Fruit fly (Drosophila melanogaster) whole organism, adult: ENCODE data around the gene PGAP2.

Experiments
- CG11617 ChIP-seq: fragments of 200-800 bp; sonication (Bioruptor generic); optimal IDR thresholded peaks from 2 replicates; lab custom pipeline; 2017; ENCODE audit warnings: mild to moderate bottlenecking, missing biosample characterization, missing genetic modification reagents, missing genetic modification characterization
- CG12768 ChIP-seq: fragments of 200-800 bp; sonication (Bioruptor generic); optimal IDR thresholded peaks from 2 replicates; lab custom pipeline; 2017; ENCODE audit warnings: missing biosample characterization, missing genetic modification characterization, mild to moderate bottlenecking, moderate library complexity, missing genetic modification reagents
- CG14711 ChIP-seq: fragments of 200-800 bp; sonication (Bioruptor generic); optimal IDR thresholded peaks from 2 replicates; lab custom pipeline; 2018; ENCODE audit warnings: missing biosample characterization, mild to moderate bottlenecking, missing genetic modification characterization, moderate library complexity
- CG1620 ChIP-seq: fragments of 200-800 bp; sonication (Bioruptor generic); optimal IDR thresholded peaks from 2 replicates; lab custom pipeline; 2016; ENCODE audit warnings: missing biosample characterization, missing genetic modification characterization
- CG33017 ChIP-seq: fragments of 200-800 bp; sonication (Bioruptor generic); optimal IDR thresholded peaks from 2 replicates; lab custom pipeline; 2018; ENCODE audit warnings: missing biosample characterization, mild to moderate bottlenecking, missing genetic modification characterization, moderate library complexity
- CG5204 ChIP-seq: fragments of 200-800 bp; sonication (Bioruptor generic); optimal IDR thresholded peaks from 2 replicates; lab custom pipeline; 2016; ENCODE audit warnings: missing biosample characterization, missing genetic modification characterization
- CG7045 ChIP-seq: fragments of 200-800 bp; sonication (Bioruptor generic); optimal IDR thresholded peaks from 2 replicates; lab custom pipeline; 2017; ENCODE audit warnings: missing biosample characterization, mild to moderate bottlenecking, missing genetic modification characterization
- CG7101 ChIP-seq: fragments of 200-800 bp; sonication (Bioruptor generic); optimal IDR thresholded peaks from 2 replicates; lab custom pipeline; 2018; ENCODE audit warnings: missing biosample characterization, mild to moderate bottlenecking, missing genetic modification characterization, moderate library complexity
- Clk ChIP-seq: fragments of 200-800 bp; sonication (Bioruptor generic); optimal IDR thresholded peaks from 2 replicates; lab custom pipeline; 2017; ENCODE audit warnings: missing biosample characterization, missing genetic modification characterization
- Crg-1 ChIP-seq: fragments of 200-800 bp; sonication (Bioruptor generic); optimal IDR thresholded peaks from 2 replicates; lab custom pipeline; 2016; ENCODE audit warnings: missing biosample characterization, missing genetic modification characterization
- Hr96 ChIP-seq: fragments of 200-800 bp; sonication (Bioruptor generic); optimal IDR thresholded peaks from 2 replicates; lab custom pipeline; 2016; ENCODE audit warnings: missing biosample characterization, missing genetic modification characterization
- Mnt ChIP-seq: fragments of 200-800 bp; sonication (Bioruptor generic); optimal IDR thresholded peaks from 2 replicates; lab custom pipeline; 2016; ENCODE audit warnings: missing biosample characterization, mild to moderate bottlenecking, missing genetic modification characterization
- bab1 ChIP-seq: fragments of 200-800 bp; sonication (Bioruptor generic); optimal IDR thresholded peaks from 3 replicates; lab custom pipeline; 2019; ENCODE audit warnings: missing biosample characterization, mild to moderate bottlenecking, missing genetic modification characterization, moderate library complexity
- cic ChIP-seq: fragments of 200-800 bp; sonication (Bioruptor generic); optimal IDR thresholded peaks from 2 replicates; lab custom pipeline; 2017; ENCODE audit warnings: missing biosample characterization, mild to moderate bottlenecking, missing genetic modification characterization, moderate library complexity
- cnc ChIP-seq, 2 experiments: fragments of >200 bp; optimal IDR thresholded peaks; 2 replicates each; lab custom pipeline; 2017
- kay ChIP-seq: fragments of 200-800 bp; sonication (Bioruptor generic); peaks from one replicate; lab custom pipeline; 2016; ENCODE audit warnings: missing biosample characterization, missing genetic modification characterization, borderline replicate concordance
- ovo ChIP-seq: fragments of 200-800 bp; sonication (Bioruptor generic); optimal IDR thresholded peaks from 2 replicates; lab custom pipeline; 2016; ENCODE audit warnings: missing biosample characterization, missing genetic modification characterization
- pad ChIP-seq: fragments of 200-800 bp; sonication (Bioruptor generic); optimal IDR thresholded peaks from 3 replicates; lab custom pipeline; 2017; ENCODE audit warnings: missing biosample characterization, missing genetic modification characterization, mild to moderate bottlenecking, moderate library complexity, missing genetic modification reagents
- tj ChIP-seq: fragments of 200-800 bp; sonication (Bioruptor generic); optimal IDR thresholded peaks from 3 replicates; lab custom pipeline; 2017; ENCODE audit warnings: missing biosample characterization, mild to moderate bottlenecking, missing genetic modification characterization, moderate library complexity
- toe ChIP-seq: fragments of 200-800 bp; sonication (Bioruptor generic); optimal IDR thresholded peaks from 2 replicates; lab custom pipeline; 2016; ENCODE audit warnings: missing biosample characterization, missing genetic modification characterization

PGAP2 gene

dm6 chr2L:865851-866250 is 46.5 kb upstream of the PGAP2 start:
- TF ChIP-seq Clk (GFP tag; lab: Kevin White, UChicago) (peak; percentile 95), CG11617 (GFP tag; lab: Kevin White, UChicago) (peak; percentile 95), CG14711 (tag; lab: Kevin White, UChicago) (peak; percentile 92), Mnt (GFP tag; lab: Kevin White, UChicago) (peak; percentile 91), kay (GFP tag; lab: Kevin White, UChicago) (no peak), CG7045 (GFP tag; lab: Kevin White, UChicago) (peak; percentile 96), CG7101 (peak; percentile 97), Crg-1 (GFP tag; lab: Kevin White, UChicago) (peak; percentile 88), CG12768 (GFP tag; lab: Kevin White, UChicago) (peak; percentile 97), Hr96 (GFP tag; lab: Kevin White, UChicago) (peak; percentile 96), CG1620 (peak; percentile 97), toe (GFP tag; lab: Kevin White, UChicago) (peak; percentile 95), bab1 (GFP tag; lab: Kevin White, UChicago) (peak; percentile 98), pad (GFP tag; lab: Kevin White, UChicago) (peak; percentile 87), ovo (GFP tag; lab: Kevin White, UChicago) (peak; percentile 93), cnc (optimal IDR thresholded peaks at IDR 0.05; lab: Kevin White, UChicago) (no peak), tj (GFP tag; lab: Kevin White, UChicago) (peak; percentile 86), cic (GFP tag; lab: Kevin White, UChicago) (peak; percentile 78), CG33017 (tag; lab: Kevin White, UChicago) (peak; percentile 97), CG5204 (GFP tag; lab: Kevin White, UChicago) (peak; percentile 95)

dm6 chr2L:859897-860296 is 40.6 kb upstream of the PGAP2 start, which contains the start of gene CG13950:
Gene CG13950, plus strand, starts transcription at chr2L:860197.
- no peak for TF ChIP-seq CG1620
- TF ChIP-seq ovo (GFP tag; lab: Kevin White, UChicago), result no peak
- no peak for TF ChIP-seq CG14711 (tag; lab: Kevin White, UChicago)
- no peak for TF ChIP-seq pad (GFP tag; lab: Kevin White, UChicago)
- no peak for TF ChIP-seq bab1 (GFP tag; lab: Kevin White, UChicago)
- TF ChIP-seq kay (GFP tag; lab: Kevin White, UChicago), result no peak
- TF ChIP-seq CG11617 (GFP tag; lab: Kevin White, UChicago), result no peak
- no peak for TF ChIP-seq Clk (GFP tag; lab: Kevin White, UChicago)
- TF ChIP-seq cic (GFP tag; lab: Kevin White, UChicago), result no peak
- TF ChIP-seq toe (GFP tag; lab: Kevin White, UChicago), result no peak
- no peak for TF ChIP-seq tj (GFP tag; lab: Kevin White, UChicago)
- TF ChIP-seq Crg-1 (GFP tag; lab: Kevin White, UChicago), result no peak
- TF ChIP-seq CG7045 (GFP tag; lab: Kevin White, UChicago), result no peak
- TF ChIP-seq Hr96 (GFP tag; lab: Kevin White, UChicago), result no peak
- TF ChIP-seq Mnt (GFP tag; lab: Kevin White, UChicago), result no peak
- no peak for TF ChIP-seq CG7101
- TF ChIP-seq cnc (optimal IDR thresholded peaks at IDR 0.05; lab: Kevin White, UChicago), result no peak
- TF ChIP-seq CG12768 (GFP tag; lab: Kevin White, UChicago), result no peak

- no peak for TF ChIP-seq CG7045 (GFP tag; lab: Kevin White, UChicago)
- TF ChIP-seq CG7101, result peak; percentile 50
- no peak for TF ChIP-seq CG1620
- TF ChIP-seq toe (GFP tag; lab: Kevin White, UChicago), result no peak
- TF ChIP-seq CG11617 (GFP tag; lab: Kevin White, UChicago), result peak; percentile 32
- TF ChIP-seq tj (GFP tag; lab: Kevin White, UChicago), result no peak
- peak; percentile 35 for TF ChIP-seq CG14711 (tag; lab: Kevin White, UChicago)
- TF ChIP-seq Crg-1 (GFP tag; lab: Kevin White, UChicago), result peak; percentile 26
- TF ChIP-seq Hr96 (GFP tag; lab: Kevin White, UChicago), result no peak
- peak; percentile 68 for TF ChIP-seq CG33017 (tag; lab: Kevin White, UChicago)
- TF ChIP-seq CG5204 (GFP tag; lab: Kevin White, UChicago), result no peak
- peak; percentile 10 for TF ChIP-seq pad (GFP tag; lab: Kevin White, UChicago)
- TF ChIP-seq kay (GFP tag; lab: Kevin White, UChicago), result no peak
- no peak for TF ChIP-seq cnc (optimal IDR thresholded peaks at IDR 0.05; lab: Kevin White, UChicago)
- TF ChIP-seq Clk (GFP tag; lab: Kevin White, UChicago), result no peak
- no peak for TF ChIP-seq cic (GFP tag; lab: Kevin White, UChicago)
- TF ChIP-seq ovo (GFP tag; lab: Kevin White, UChicago), result no peak
- peak; percentile 29 for TF ChIP-seq Mnt (GFP tag; lab: Kevin White, UChicago)
- no peak for TF ChIP-seq bab1 (GFP tag; lab: Kevin White, UChicago)
- TF ChIP-seq CG12768 (GFP tag; lab: Kevin White, UChicago), result no peak
Observed at dm6 chr2L:857897-858517, 38.7 kb upstream of the PGAP2 start.

dm6 chr2L:856690-857488 is 37.6 kb upstream of the PGAP2 start:
- TF ChIP-seq CG14711 (tag; lab: Kevin White, UChicago), result peak; percentile 49
- no peak for TF ChIP-seq CG1620
- peak; percentile 57 for TF ChIP-seq CG7101
- no peak for TF ChIP-seq CG5204 (GFP tag; lab: Kevin White, UChicago)
- peak; percentile 79 for TF ChIP-seq CG33017 (tag; lab: Kevin White, UChicago)
- TF ChIP-seq Mnt (GFP tag; lab: Kevin White, UChicago), result peak; percentile 10
- TF ChIP-seq CG12768 (GFP tag; lab: Kevin White, UChicago), result no peak
